Worm (Caenorhabditis elegans) whole organism, early embryonic: Measurements from ENCODE around the gene tpk-1.

Source experiments
- B0310.2 ChIP-seq: sonication (generic microtip); optimal IDR thresholded peaks from 2 replicates; lab custom pipeline; 2016; ENCODE audit warnings: mild to moderate bottlenecking, missing genetic modification characterization, missing compliant biosample characterization
- F13C5.2 ChIP-seq: sonication (generic microtip); optimal IDR thresholded peaks from 2 replicates; lab custom pipeline; 2017; ENCODE audit warnings: mild to moderate bottlenecking, missing genetic modification characterization, inconsistent platforms, missing compliant biosample characterization
- aly-1 ChIP-seq: sonication (generic microtip); optimal IDR thresholded peaks from 2 replicates; lab custom pipeline; 2016; ENCODE audit warnings: missing genetic modification characterization, missing compliant biosample characterization
- ama-1 ChIP-seq: fragments of 150-350 bp; optimal IDR thresholded peaks from 2 replicates; lab custom pipeline; 2014
- ceh-13 ChIP-seq: fragments of 200-800 bp; sonication (Bioruptor generic); optimal IDR thresholded peaks from 2 replicates; lab custom pipeline; 2018; ENCODE audit warnings: mild to moderate bottlenecking, missing genetic modification characterization, missing compliant biosample characterization
- ceh-36 ChIP-seq: sonication (generic microtip); optimal IDR thresholded peaks from 2 replicates; lab custom pipeline; 2016; ENCODE audit warnings: missing genetic modification characterization, inconsistent platforms, missing compliant biosample characterization
- ets-7 ChIP-seq: sonication (generic microtip); optimal IDR thresholded peaks from 2 replicates; lab custom pipeline; 2016; ENCODE audit warnings: missing genotype, missing genetic modification characterization, missing compliant biosample characterization
- flt-1 ChIP-seq: fragments of 200-800 bp; sonication (Bioruptor generic); IDR thresholded peaks from 2 replicates; pipeline ENCODE4 v1.3.6; 2022; ENCODE audit warnings: missing genetic modification characterization, missing compliant biosample characterization
- hmbx-1 ChIP-seq: sonication (generic microtip); optimal IDR thresholded peaks from 2 replicates; lab custom pipeline; 2016; ENCODE audit warnings: mild to moderate bottlenecking, missing genetic modification characterization, missing compliant biosample characterization
- hmg-4 ChIP-seq: fragments of 200-800 bp; sonication (Bioruptor generic); optimal IDR thresholded peaks from 2 replicates; lab custom pipeline; 2018; ENCODE audit warnings: mild to moderate bottlenecking, missing genetic modification characterization, missing compliant biosample characterization
- hnd-1 ChIP-seq: sonication (generic microtip); optimal IDR thresholded peaks from 2 replicates; lab custom pipeline; 2016; ENCODE audit warnings: missing genetic modification characterization, missing compliant biosample characterization
- pes-1 ChIP-seq: fragments of 200-800 bp; sonication (Bioruptor generic); IDR thresholded peaks from 2 replicates; pipeline ENCODE4 v1.3.6; 2022; ENCODE audit warnings: missing genetic modification reagents, missing genetic modification characterization, missing compliant biosample characterization
- scrt-1 ChIP-seq: fragments of 200-800 bp; sonication (Bioruptor generic); IDR thresholded peaks from 2 replicates; pipeline ENCODE4 v1.3.6; 2022; ENCODE audit warnings: missing genetic modification characterization, missing compliant biosample characterization
- sea-1 ChIP-seq: fragments of 200-800 bp; sonication (Bioruptor generic); conservative IDR thresholded peaks from 2 replicates; pipeline ENCODE4 v1.3.6; 2022; ENCODE audit warnings: missing genetic modification characterization, missing compliant biosample characterization
- tbx-11 ChIP-seq: fragments of 200-800 bp; sonication (Bioruptor generic); IDR thresholded peaks from 2 replicates; pipeline ENCODE4 v1.3.6; 2022; ENCODE audit warnings: missing genetic modification characterization, missing compliant biosample characterization
- tbx-37 ChIP-seq: fragments of 200-800 bp; sonication (Bioruptor generic); conservative IDR thresholded peaks from 2 replicates; pipeline ENCODE4 v1.3.6; 2022; ENCODE audit warnings: missing genetic modification reagents, missing genetic modification characterization, missing compliant biosample characterization
- tra-4 ChIP-seq: sonication (generic microtip); optimal IDR thresholded peaks from 2 replicates; lab custom pipeline; 2017; ENCODE audit warnings: missing genetic modification characterization, missing compliant biosample characterization

tpk-1 gene

ce11 chrIII:8911598-8912194 lies at the start of gene tpk-1:
Gene tpk-1, plus strand, starts transcription at chrIII:8912144.
- TF ChIP-seq B0310.2 (tag; lab: Kevin White, UChicago) = no peak
- no peak for TF ChIP-seq ceh-36 (tag; lab: Kevin White, UChicago)
- TF ChIP-seq sea-1 (GFP tag; lab: Robert Waterston, UW) = no peak
- TF ChIP-seq tbx-37 (GFP tag; lab: Robert Waterston, UW) = no peak
- no peak for TF ChIP-seq pes-1 (GFP tag; lab: Robert Waterston, UW)
- TF ChIP-seq aly-1 (tag; lab: Kevin White, UChicago) = no peak
- TF ChIP-seq flt-1 = no peak
- no peak for TF ChIP-seq ama-1 (lab: Kevin White, UChicago)
- TF ChIP-seq ets-7 (tag; lab: Kevin White, UChicago) = no peak
- TF ChIP-seq F13C5.2 = no peak
- TF ChIP-seq hmbx-1 (tag; lab: Kevin White, UChicago) = no peak
- TF ChIP-seq hnd-1 (tag; lab: Kevin White, UChicago) = no peak
- TF ChIP-seq ceh-13 (GFP tag; lab: Kevin White, UChicago) = no peak
- no peak for TF ChIP-seq hmg-4 (GFP tag; lab: Kevin White, UChicago)
- no peak for TF ChIP-seq scrt-1 (GFP tag; lab: Robert Waterston, UW)
- TF ChIP-seq tbx-11 (GFP tag; lab: Robert Waterston, UW) = no peak

- TF ChIP-seq hmbx-1 (tag; lab: Kevin White, UChicago) (no peak), hmg-4 (GFP tag; lab: Kevin White, UChicago) (peak; percentile 77), flt-1 (no peak), ceh-36 (tag; lab: Kevin White, UChicago) (no peak), B0310.2 (tag; lab: Kevin White, UChicago) (peak; percentile 57), hnd-1 (tag; lab: Kevin White, UChicago) (no peak), ama-1 (lab: Kevin White, UChicago) (peak; percentile 81), tbx-11 (GFP tag; lab: Robert Waterston, UW) (0 out of 2 replicates have a peak, but pooled peaks have one; percentile 21), ets-7 (tag; lab: Kevin White, UChicago) (no peak), tra-4 (tag; lab: Kevin White, UChicago) (no peak), aly-1 (tag; lab: Kevin White, UChicago) (peak; percentile 68), scrt-1 (GFP tag; lab: Robert Waterston, UW) (0 out of 2 replicates have a peak, but pooled peaks have one; percentile 54), ceh-13 (GFP tag; lab: Kevin White, UChicago) (no peak), F13C5.2 (no peak), sea-1 (GFP tag; lab: Robert Waterston, UW) (peak; percentile 34; the same call in 1 of the 2 replicates)
Observed at ce11 chrIII:8865294-8865766, 46.6 kb upstream of the tpk-1 start.

ce11 chrIII:8866038-8866437 lies 45.9 kb upstream of the tpk-1 start:
- TF ChIP-seq ama-1 (lab: Kevin White, UChicago) (no peak), ceh-13 (GFP tag; lab: Kevin White, UChicago) (no peak), hnd-1 (tag; lab: Kevin White, UChicago) (no peak), aly-1 (tag; lab: Kevin White, UChicago) (no peak), sea-1 (GFP tag; lab: Robert Waterston, UW) (no peak), tra-4 (tag; lab: Kevin White, UChicago) (no peak), ceh-36 (tag; lab: Kevin White, UChicago) (no peak), tbx-37 (GFP tag; lab: Robert Waterston, UW) (no peak), F13C5.2 (no peak), scrt-1 (GFP tag; lab: Robert Waterston, UW) (no peak), tbx-11 (GFP tag; lab: Robert Waterston, UW) (no peak), hmbx-1 (tag; lab: Kevin White, UChicago) (no peak), flt-1 (no peak), B0310.2 (tag; lab: Kevin White, UChicago) (no peak), hmg-4 (GFP tag; lab: Kevin White, UChicago) (no peak), pes-1 (GFP tag; lab: Robert Waterston, UW) (no peak), ets-7 (tag; lab: Kevin White, UChicago) (no peak)

ce11 chrIII:8866983-8867842 lies 44.7 kb upstream of the tpk-1 start:
- TF ChIP-seq scrt-1 (GFP tag; lab: Robert Waterston, UW) = no peak
- TF ChIP-seq tbx-37 (GFP tag; lab: Robert Waterston, UW) = no peak
- TF ChIP-seq pes-1 (GFP tag; lab: Robert Waterston, UW) = no peak
- no peak for TF ChIP-seq ama-1 (lab: Kevin White, UChicago)
- TF ChIP-seq tra-4 (tag; lab: Kevin White, UChicago) = no peak
- TF ChIP-seq F13C5.2 = no peak
- TF ChIP-seq tbx-11 (GFP tag; lab: Robert Waterston, UW) = no peak
- no peak for TF ChIP-seq hmg-4 (GFP tag; lab: Kevin White, UChicago)
- no peak for TF ChIP-seq ceh-36 (tag; lab: Kevin White, UChicago)
- no peak for TF ChIP-seq sea-1 (GFP tag; lab: Robert Waterston, UW)
- TF ChIP-seq aly-1 (tag; lab: Kevin White, UChicago) = no peak
- no peak for TF ChIP-seq ets-7 (tag; lab: Kevin White, UChicago)
- TF ChIP-seq hnd-1 (tag; lab: Kevin White, UChicago) = no peak

ce11 chrIII:8867922-8868655 lies 43.9 kb upstream of the tpk-1 start:
- no peak for TF ChIP-seq ama-1 (lab: Kevin White, UChicago)
- TF ChIP-seq aly-1 (tag; lab: Kevin White, UChicago) = no peak
- no peak for TF ChIP-seq hmg-4 (GFP tag; lab: Kevin White, UChicago)
